Fruit fly (Drosophila melanogaster) whole organism, embryonic: ENCODE measurements around the gene Tengl3.

Source experiments
- Aef1 ChIP-seq: fragments of 200-800 bp; sonication (Bioruptor generic); IDR thresholded peaks from 3 replicates; pipeline ENCODE4 v1.3.6; 2022; ENCODE audit warnings: missing biosample characterization, missing genetic modification characterization
- B-H1 ChIP-seq: fragments of 200-800 bp; sonication (Bioruptor generic); IDR thresholded peaks from 3 replicates; pipeline ENCODE4 v1.3.6; 2022; ENCODE audit warnings: missing biosample characterization, missing genetic modification characterization
- Bdp1 ChIP-seq: fragments of 200-800 bp; sonication (Bioruptor generic); optimal IDR thresholded peaks from 3 replicates; lab custom pipeline; 2016; ENCODE audit warnings: missing biosample characterization, missing genetic modification characterization
- Bteb2 ChIP-seq: fragments of 200-800 bp; sonication (Bioruptor generic); optimal IDR thresholded peaks from 2 replicates; lab custom pipeline; 2016; ENCODE audit warnings: missing biosample characterization, missing genetic modification characterization
- CG10462 ChIP-seq: fragments of 200-800 bp; sonication (Bioruptor generic); optimal IDR thresholded peaks from 2 replicates; lab custom pipeline; 2016; ENCODE audit warnings: missing biosample characterization, missing genetic modification characterization
- CG10979 ChIP-seq: fragments of 200-800 bp; sonication (Bioruptor generic); optimal IDR thresholded peaks from 2 replicates; lab custom pipeline; 2018; ENCODE audit warnings: missing biosample characterization, mild to moderate bottlenecking, missing genetic modification characterization, moderate library complexity
- CG11247 ChIP-seq: fragments of 200-800 bp; sonication (Bioruptor generic); IDR thresholded peaks from 2 replicates; pipeline ENCODE4 v1.3.6; 2022; ENCODE audit warnings: missing biosample characterization, missing genetic modification characterization
- CG11696 ChIP-seq: fragments of 200-800 bp; sonication (Bioruptor generic); IDR thresholded peaks from 2 replicates; pipeline ENCODE4 v1.3.6; 2022; ENCODE audit warnings: missing biosample characterization, missing genetic modification characterization
- CG12659 ChIP-seq: fragments of 200-800 bp; sonication (Bioruptor generic); optimal IDR thresholded peaks from 3 replicates; lab custom pipeline; 2017; ENCODE audit warnings: mild to moderate bottlenecking, missing biosample characterization, missing genetic modification reagents, missing genetic modification characterization
- CG14860 ChIP-seq: fragments of 200-800 bp; sonication (Bioruptor generic); IDR thresholded peaks from 3 replicates; pipeline ENCODE4 v1.3.6; 2022; ENCODE audit warnings: missing biosample characterization, missing genetic modification characterization; ENCODE audit not compliant: partially characterized antibody
- CG15514 ChIP-seq: fragments of 200-800 bp; sonication (Bioruptor generic); optimal IDR thresholded peaks from 3 replicates; lab custom pipeline; 2017; ENCODE audit warnings: missing biosample characterization, missing genetic modification characterization, mild to moderate bottlenecking, moderate library complexity, missing genetic modification reagents
- CG17912 ChIP-seq: fragments of 200-800 bp; sonication (Bioruptor generic); optimal IDR thresholded peaks from 2 replicates; lab custom pipeline; 2018; ENCODE audit warnings: missing biosample characterization, mild to moderate bottlenecking, missing genetic modification characterization
- CG2120 ChIP-seq: fragments of 200-800 bp; sonication (Bioruptor generic); optimal IDR thresholded peaks from 3 replicates; lab custom pipeline; 2016; ENCODE audit warnings: missing biosample characterization, missing genetic modification characterization
- CG30403 ChIP-seq: fragments of 200-800 bp; sonication (Bioruptor generic); optimal IDR thresholded peaks from 3 replicates; lab custom pipeline; 2016; ENCODE audit warnings: missing biosample characterization, missing genetic modification characterization
- CG32532 ChIP-seq: fragments of 200-800 bp; sonication (Bioruptor generic); IDR thresholded peaks from 2 replicates; pipeline ENCODE4 v1.3.6; 2022; ENCODE audit warnings: missing biosample characterization, missing genetic modification characterization
- CG33213 ChIP-seq: fragments of 200-800 bp; sonication (Bioruptor generic); optimal IDR thresholded peaks from 3 replicates; lab custom pipeline; 2016; ENCODE audit warnings: missing biosample characterization, missing genetic modification characterization
- CG34224 ChIP-seq: fragments of 200-800 bp; sonication (Bioruptor generic); IDR thresholded peaks from 3 replicates; pipeline ENCODE4 v1.3.6; 2022; ENCODE audit warnings: missing biosample characterization, missing genetic modification characterization; ENCODE audit not compliant: partially characterized antibody
- CG4617 ChIP-seq: fragments of 200-800 bp; sonication (Bioruptor generic); optimal IDR thresholded peaks from 3 replicates; lab custom pipeline; 2016; ENCODE audit warnings: missing biosample characterization, missing genetic modification characterization, borderline replicate concordance
- CG4820 ChIP-seq: fragments of 200-800 bp; sonication (Bioruptor generic); optimal IDR thresholded peaks from 3 replicates; lab custom pipeline; 2016; ENCODE audit warnings: missing biosample characterization, missing genetic modification characterization
- CG6791 ChIP-seq: fragments of 200-800 bp; sonication (Bioruptor generic); IDR thresholded peaks from 3 replicates; pipeline ENCODE4 v1.3.6; 2022; ENCODE audit warnings: missing biosample characterization, missing genetic modification characterization; ENCODE audit not compliant: partially characterized antibody
- CG9727 ChIP-seq: fragments of 200-800 bp; sonication (Bioruptor generic); optimal IDR thresholded peaks from 3 replicates; lab custom pipeline; 2017; ENCODE audit warnings: missing biosample characterization, mild to moderate bottlenecking, missing genetic modification characterization
- Deaf1 ChIP-seq: fragments of 200-800 bp; optimal IDR thresholded peaks from 3 replicates; lab custom pipeline; 2019; ENCODE audit warnings: missing biosample characterization, mild to moderate bottlenecking, missing genetic modification characterization, moderate library complexity
- Dp ChIP-seq: fragments of 200-800 bp; sonication (Bioruptor generic); optimal IDR thresholded peaks from 2 replicates; lab custom pipeline; 2018; ENCODE audit warnings: missing biosample characterization, mild to moderate bottlenecking, missing genetic modification characterization, moderate library complexity
- Ets65A ChIP-seq: fragments of 200-800 bp; sonication (Bioruptor generic); peaks from one replicate; lab custom pipeline; 2016; ENCODE audit warnings: missing biosample characterization, missing genetic modification characterization
- H2.0 ChIP-seq: fragments of 200-800 bp; sonication (Bioruptor generic); IDR thresholded peaks from 2 replicates; pipeline ENCODE4 v1.3.6; 2022; ENCODE audit warnings: missing biosample characterization, missing genetic modification characterization
- HLH4C ChIP-seq: fragments of 200-800 bp; sonication (Bioruptor generic); IDR thresholded peaks from 3 replicates; pipeline ENCODE4 v1.3.6; 2022; ENCODE audit warnings: missing biosample characterization, missing genetic modification characterization; ENCODE audit not compliant: partially characterized antibody
- HmgZ ChIP-seq: fragments of 200-800 bp; sonication (Bioruptor generic); optimal IDR thresholded peaks from 2 replicates; lab custom pipeline; 2018; ENCODE audit warnings: missing biosample characterization, mild to moderate bottlenecking, missing genetic modification characterization
- Rfx ChIP-seq: fragments of 200-800 bp; sonication (Bioruptor generic); IDR thresholded peaks from 2 replicates; pipeline ENCODE4 v1.3.6; 2022; ENCODE audit warnings: missing biosample characterization, missing genetic modification characterization
- Scr ChIP-seq: fragments of 200-800 bp; sonication (Bioruptor generic); IDR thresholded peaks from 2 replicates; pipeline ENCODE4 v1.3.6; 2022; ENCODE audit warnings: missing biosample characterization, missing genetic modification characterization; ENCODE audit not compliant: partially characterized antibody
- Taf1 ChIP-seq: fragments of 200-800 bp; sonication (Bioruptor generic); IDR thresholded peaks from 2 replicates; pipeline ENCODE4 v1.3.6; 2022; ENCODE audit warnings: missing biosample characterization, missing genetic modification characterization
- Usf ChIP-seq: fragments of 200-800 bp; sonication (Bioruptor generic); optimal IDR thresholded peaks from 2 replicates; lab custom pipeline; 2017; ENCODE audit warnings: missing genotype, missing biosample characterization, missing genetic modification characterization
- al ChIP-seq: fragments of 200-800 bp; sonication (Bioruptor generic); IDR thresholded peaks from 2 replicates; pipeline ENCODE4 v1.3.6; 2022; ENCODE audit warnings: missing biosample characterization, missing genetic modification characterization
- az2 ChIP-seq: fragments of 200-800 bp; sonication (Bioruptor generic); optimal IDR thresholded peaks from 3 replicates; lab custom pipeline; 2016; ENCODE audit warnings: missing biosample characterization, missing genetic modification characterization
- caup ChIP-seq: fragments of 200-800 bp; sonication (Bioruptor generic); optimal IDR thresholded peaks from 3 replicates; lab custom pipeline; 2017; ENCODE audit warnings: missing biosample characterization, mild to moderate bottlenecking, missing genetic modification characterization, moderate library complexity; ENCODE audit not compliant: severe bottlenecking
- chif ChIP-seq, 2 experiments: fragments of 200-800 bp; sonication (Bioruptor generic); optimal IDR thresholded peaks; 3 replicates each; lab custom pipeline; 2016; ENCODE audit warnings: missing biosample characterization in 2 of 2, missing genetic modification characterization in 2 of 2
- ci ChIP-seq: fragments of 200-800 bp; sonication (Bioruptor generic); IDR thresholded peaks from 3 replicates; pipeline ENCODE4 v1.3.6; 2022; ENCODE audit warnings: missing biosample characterization, missing genetic modification characterization
- dmrt99B ChIP-seq: fragments of 200-800 bp; sonication (Bioruptor generic); optimal IDR thresholded peaks from 2 replicates; lab custom pipeline; 2018; ENCODE audit warnings: missing biosample characterization, mild to moderate bottlenecking, missing genetic modification characterization, moderate library complexity
- dpn ChIP-seq, 2 experiments: fragments of 200-800 bp; sonication (Bioruptor generic); optimal IDR thresholded peaks; 3 replicates each; lab custom pipeline; 2016; ENCODE audit warnings: missing biosample characterization in 2 of 2, missing genetic modification characterization in 2 of 2
- inv ChIP-seq: fragments of 200-800 bp; sonication (Bioruptor generic); IDR thresholded peaks from 2 replicates; pipeline ENCODE4 v1.3.6; 2022; ENCODE audit warnings: missing biosample characterization, missing genetic modification characterization; ENCODE audit not compliant: partially characterized antibody
- ken ChIP-seq: fragments of 200-800 bp; sonication (Bioruptor generic); IDR thresholded peaks from 3 replicates; pipeline ENCODE4 v1.3.6; 2022; ENCODE audit warnings: missing biosample characterization, missing genetic modification characterization
- nerfin-2 ChIP-seq: fragments of 200-800 bp; sonication (Bioruptor generic); IDR thresholded peaks from 2 replicates; pipeline ENCODE4 v1.3.6; 2022; ENCODE audit warnings: missing biosample characterization, missing genetic modification characterization; ENCODE audit not compliant: partially characterized antibody
- nmo ChIP-seq: fragments of 200-800 bp; sonication (Bioruptor generic); optimal IDR thresholded peaks from 2 replicates; lab custom pipeline; 2018; ENCODE audit warnings: missing biosample characterization, mild to moderate bottlenecking, missing genetic modification characterization, moderate library complexity
- odd ChIP-seq: fragments of 200-800 bp; sonication (Bioruptor generic); optimal IDR thresholded peaks from 2 replicates; lab custom pipeline; 2017; ENCODE audit warnings: missing biosample characterization, mild to moderate bottlenecking, missing genetic modification characterization
- prd ChIP-seq, 3 experiments: fragments of >200 bp in 2 of 3; fragments of 200-800 bp in 1 of 3; sonication (Bioruptor generic) in 1 of 3; optimal IDR thresholded peaks in 2 of 3; IDR thresholded peaks in 1 of 3; 2 replicates in 2 of 3; 3 replicates in 1 of 3; pipeline versions ENCODE4 v1.3.6 to Lab custom; 2017 to 2022; ENCODE audit warnings: missing biosample characterization in 1 of 3, missing genetic modification characterization in 1 of 3
- sima ChIP-seq: fragments of 200-800 bp; sonication (Bioruptor generic); optimal IDR thresholded peaks from 2 replicates; lab custom pipeline; 2016; ENCODE audit warnings: missing biosample characterization, missing genetic modification characterization
- slbo ChIP-seq: fragments of 200-800 bp; sonication (Bioruptor generic); IDR thresholded peaks from 2 replicates; pipeline ENCODE4 v1.3.6; 2022; ENCODE audit warnings: missing biosample characterization, missing genetic modification characterization
- sna ChIP-seq: fragments of 200-800 bp; sonication (Bioruptor generic); IDR thresholded peaks from 2 replicates; pipeline ENCODE4 v1.3.6; 2022; ENCODE audit warnings: missing biosample characterization, missing genetic modification characterization; ENCODE audit not compliant: partially characterized antibody
- vvl ChIP-seq: fragments of 200-800 bp; sonication (Bioruptor generic); IDR thresholded peaks from 2 replicates; pipeline ENCODE4 v1.3.6; 2022; ENCODE audit warnings: missing biosample characterization, missing genetic modification characterization

The Tengl3 gene

dm6 chr2L:2239284-2239683, 1.2 kb upstream of the Tengl3 start, which contains the start of gene Tengl2:
TSS of gene Tengl2 (minus strand) at chr2L:2239384.
- TF ChIP-seq al (GFP tag; lab: Robert Waterston, UW) (no peak), odd (GFP tag; lab: Kevin White, UChicago) (no peak)

- TF ChIP-seq vvl (GFP tag; lab: Robert Waterston, UW) (peak; percentile 38; the same call in 1 of the 2 replicates), HmgZ (tag; lab: Kevin White, UChicago) (peak; percentile 39), Taf1 (GFP tag; lab: Robert Waterston, UW) (no peak), Aef1 (GFP tag; lab: Robert Waterston, UW) (no peak), CG12659 (GFP tag; lab: Kevin White, UChicago) (peak; percentile 73), Deaf1 (tag; lab: Kevin White, UChicago) (no peak), CG11696 (GFP tag; lab: Robert Waterston, UW) (no peak), dpn (GFP tag; optimal IDR thresholded peaks at IDR 0.05; lab: Kevin White, UChicago) (no peak), CG33213 (GFP tag; lab: Kevin White, UChicago) (peak; percentile 0), Ets65A (GFP tag; lab: Kevin White, UChicago) (no peak), H2.0 (GFP tag; lab: Robert Waterston, UW) (no peak), caup (GFP tag; lab: Kevin White, UChicago) (no peak), Scr (GFP tag; lab: Robert Waterston, UW) (peak; percentile 83), HLH4C (GFP tag; lab: Robert Waterston, UW) (peak; percentile 99), ken (GFP tag; lab: Robert Waterston, UW) (no peak), az2 (peak; percentile 4), Usf (GFP tag; lab: Kevin White, UChicago) (no peak), CG6791 (GFP tag; lab: Robert Waterston, UW) (peak; percentile 96), CG30403 (GFP tag; lab: Kevin White, UChicago) (peak; percentile 16), chif (GFP tag; optimal IDR thresholded peaks at IDR 0.05; lab: Kevin White, UChicago) (no peak), CG10979 (peak; percentile 20), CG10462 (GFP tag; lab: Kevin White, UChicago) (no peak), CG9727 (GFP tag; lab: Kevin White, UChicago) (no peak), ci (GFP tag; lab: Robert Waterston, UW) (peak; percentile 60; the same call in 1 of the 3 replicates), Bteb2 (GFP tag; lab: Kevin White, UChicago) (no peak), slbo (GFP tag; lab: Robert Waterston, UW) (no peak), Rfx (peak; percentile 26; the same call in 1 of the 2 replicates), CG4617 (GFP tag; lab: Kevin White, UChicago) (peak; percentile 57), nerfin-2 (GFP tag; lab: Robert Waterston, UW) (peak; percentile 97), sima (GFP tag; lab: Kevin White, UChicago) (no peak), Dp (peak; percentile 43), B-H1 (GFP tag; lab: Robert Waterston, UW) (no peak), CG4820 (GFP tag; lab: Kevin White, UChicago) (no peak), CG15514 (GFP tag; lab: Kevin White, UChicago) (peak; percentile 74), Bdp1 (GFP tag; lab: Kevin White, UChicago) (no peak), CG32532 (GFP tag; lab: Robert Waterston, UW) (no peak), prd (optimal IDR thresholded peaks at IDR 0.05; lab: Kevin White, UChicago) (no peak), prd (GFP tag; IDR thresholded peaks at IDR 0.05; lab: Robert Waterston, UW) (no peak), inv (GFP tag; lab: Robert Waterston, UW) (peak; percentile 66), dmrt99B (no peak), CG17912 (GFP tag; lab: Kevin White, UChicago) (peak; percentile 39), CG2120 (peak; percentile 6), CG11247 (no peak), nmo (GFP tag; lab: Kevin White, UChicago) (peak; percentile 22), CG34224 (GFP tag; lab: Robert Waterston, UW) (peak; percentile 98), CG14860 (peak; percentile 91), sna (peak; percentile 96)
Observed at dm6 chr2L:2236722-2237121, 1.3 kb downstream of the Tengl3 start, which contains the start of gene Sec24CD. TSS of gene Sec24CD (minus strand) at chr2L:2236844.
